Worm (Caenorhabditis elegans) whole organism, L4/young adult: Measurements from ENCODE around the gene C35D10.6.

Experiments
- W03F9.2 ChIP-seq: fragments of 150-350 bp; optimal IDR thresholded peaks from 2 replicates; lab custom pipeline; 2014; ENCODE audit warnings: missing biosample characterization, missing genetic modification characterization
- dao-5 ChIP-seq: sonication (generic microtip); optimal IDR thresholded peaks from 2 replicates; lab custom pipeline; 2016; ENCODE audit warnings: missing genotype, missing genetic modification characterization, moderate library complexity, missing compliant biosample characterization
- him-1 ChIP-seq: sonication (generic microtip); optimal IDR thresholded peaks from 2 replicates; lab custom pipeline; 2016; ENCODE audit warnings: missing genotype, missing genetic modification reagents, missing genetic modification characterization, missing compliant biosample characterization

DNA sequence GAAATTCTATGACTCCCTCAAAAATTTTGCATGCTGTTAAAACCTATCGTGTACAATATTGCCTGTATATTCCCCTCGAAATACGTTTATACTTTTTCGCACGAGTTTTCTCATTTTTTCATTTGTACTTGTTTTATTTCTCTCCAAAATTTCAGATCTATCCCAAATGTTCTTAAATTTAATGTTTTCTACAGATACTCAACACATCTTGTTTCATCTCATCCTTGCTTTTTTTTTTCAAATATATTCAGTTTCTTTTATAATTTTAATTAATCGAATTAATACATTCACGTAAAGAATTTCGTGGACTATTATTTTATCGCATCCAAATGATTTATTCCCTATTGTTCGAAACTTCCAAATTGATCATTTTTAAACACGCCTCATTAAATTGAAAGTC, 4.2 kb upstream of the C35D10.6 start, which contains the start of gene C35D10.8:
- TF ChIP-seq W03F9.2 (no peak), dao-5 (tag; lab: Kevin White, UChicago) (no peak), him-1 (no peak)
